Fruit fly (Drosophila melanogaster) whole organism: Measurements from ENCODE around the gene Edg91.

Experiments
- CG8478 ChIP-seq: fragments of >200 bp; optimal IDR thresholded peaks from 2 replicates; lab custom pipeline; 2018; ENCODE audit warnings: inconsistent platforms
- EcR ChIP-seq, 2 experiments: fragments of >200 bp; optimal IDR thresholded peaks; 2 replicates each; lab custom pipeline; 2017; ENCODE audit warnings: missing biosample characterization in 2 of 2, missing genetic modification characterization in 2 of 2, missing genetic modification reagents in 2 of 2
- pan ChIP-seq: fragments of >200 bp; optimal IDR thresholded peaks from 2 replicates; lab custom pipeline; 2017
- psq ChIP-seq: fragments of >200 bp; optimal IDR thresholded peaks from 2 replicates; lab custom pipeline; 2017
- usp ChIP-seq: fragments of >200 bp; optimal IDR thresholded peaks from 2 replicates; lab custom pipeline; 2017; ENCODE audit warnings: missing biosample characterization, missing genetic modification characterization, mixed read lengths

dm6 chr3R:17594086-17594485, 17.2 kb downstream of the Edg91 start, which contains the start of gene Sgs5bis:
- no peak for TF ChIP-seq psq (lab: Kevin White, UChicago)
- no peak for TF ChIP-seq usp (GFP tag; lab: Kevin White, UChicago)
- TF ChIP-seq CG8478 (lab: Kevin White, UChicago) = no peak
- no peak for TF ChIP-seq pan (lab: Kevin White, UChicago)
- no peak for TF ChIP-seq EcR (GFP tag; optimal IDR thresholded peaks at IDR 0.05; lab: Kevin White, UChicago)
